Fruit fly (Drosophila melanogaster) whole organism, embryonic: ENCODE data around the gene CG11726.

Experiments
- Awh ChIP-seq: fragments of 200-800 bp; sonication (Bioruptor generic); IDR thresholded peaks from 2 replicates; pipeline ENCODE4, ENCODE4 v1.3.6; 2022; ENCODE audit warnings: missing biosample characterization, missing genetic modification characterization
- Blimp-1 ChIP-seq: fragments of 200-800 bp; sonication (Bioruptor generic); optimal IDR thresholded peaks from 3 replicates; lab custom pipeline; 2018; ENCODE audit warnings: missing biosample characterization, missing genetic modification characterization, mild to moderate bottlenecking, moderate library complexity, missing genetic modification reagents
- C15 ChIP-seq: fragments of 200-800 bp; sonication (Bioruptor generic); IDR thresholded peaks from 3 replicates; pipeline ENCODE4 v1.3.6; 2022; ENCODE audit warnings: missing biosample characterization, missing genetic modification characterization
- CG11696 ChIP-seq: fragments of 200-800 bp; sonication (Bioruptor generic); IDR thresholded peaks from 2 replicates; pipeline ENCODE4 v1.3.6; 2022; ENCODE audit warnings: missing biosample characterization, missing genetic modification characterization
- CG11723 ChIP-seq: fragments of 200-800 bp; sonication (Bioruptor generic); optimal IDR thresholded peaks from 2 replicates; lab custom pipeline; 2017; ENCODE audit warnings: missing biosample characterization, mild to moderate bottlenecking, missing genetic modification characterization
- CG12104 ChIP-seq: fragments of 200-800 bp; sonication (Bioruptor generic); optimal IDR thresholded peaks from 3 replicates; lab custom pipeline; 2016; ENCODE audit warnings: missing biosample characterization, missing genetic modification characterization
- CG14710 ChIP-seq: fragments of 200-800 bp; sonication (Bioruptor generic); optimal IDR thresholded peaks from 3 replicates; lab custom pipeline; 2019; ENCODE audit warnings: missing biosample characterization, mild to moderate bottlenecking, missing genetic modification characterization, moderate library complexity
- CG14965 ChIP-seq: fragments of 200-800 bp; sonication (Bioruptor generic); optimal IDR thresholded peaks from 2 replicates; lab custom pipeline; 2016; ENCODE audit warnings: missing biosample characterization, missing genetic modification characterization, borderline replicate concordance
- CG15696 ChIP-seq: fragments of 200-800 bp; sonication (Bioruptor generic); optimal IDR thresholded peaks from 2 replicates; lab custom pipeline; 2019; ENCODE audit warnings: missing biosample characterization, mild to moderate bottlenecking, missing genetic modification characterization, moderate library complexity
- CG16779 ChIP-seq: fragments of 200-800 bp; sonication (Bioruptor generic); IDR thresholded peaks from 2 replicates; pipeline ENCODE4 v1.3.6; 2022; ENCODE audit warnings: missing biosample characterization, missing genetic modification characterization
- CG16815 ChIP-seq: fragments of 200-800 bp; sonication (Bioruptor generic); optimal IDR thresholded peaks from 3 replicates; lab custom pipeline; 2017; ENCODE audit warnings: missing biosample characterization, mild to moderate bottlenecking, missing genetic modification characterization
- CG17612 ChIP-seq: fragments of 200-800 bp; sonication (Bioruptor generic); IDR thresholded peaks from 2 replicates; pipeline ENCODE4 v1.3.6; 2022; ENCODE audit warnings: missing biosample characterization, missing genetic modification characterization
- CG1792 ChIP-seq: fragments of 200-800 bp; sonication (Bioruptor generic); optimal IDR thresholded peaks from 2 replicates; lab custom pipeline; 2016; ENCODE audit warnings: missing biosample characterization, missing genetic modification characterization
- CG18619 ChIP-seq: fragments of 200-800 bp; sonication (Bioruptor generic); optimal IDR thresholded peaks from 3 replicates; lab custom pipeline; 2017; ENCODE audit warnings: missing biosample characterization, mild to moderate bottlenecking, missing genetic modification characterization
- CG2120 ChIP-seq: fragments of 200-800 bp; sonication (Bioruptor generic); optimal IDR thresholded peaks from 3 replicates; lab custom pipeline; 2016; ENCODE audit warnings: missing biosample characterization, missing genetic modification characterization
- CG30020 ChIP-seq: fragments of 200-800 bp; optimal IDR thresholded peaks from 2 replicates; lab custom pipeline; 2019; ENCODE audit warnings: missing biosample characterization, mild to moderate bottlenecking, missing genetic modification characterization, moderate library complexity
- CG3847 ChIP-seq: fragments of 200-800 bp; sonication (Bioruptor generic); IDR thresholded peaks from 2 replicates; pipeline ENCODE4 v1.3.6; 2022; ENCODE audit warnings: missing biosample characterization, missing genetic modification characterization
- CG6683 ChIP-seq: fragments of 200-800 bp; sonication (Bioruptor generic); optimal IDR thresholded peaks from 2 replicates; lab custom pipeline; 2017; ENCODE audit warnings: missing biosample characterization, mild to moderate bottlenecking, missing genetic modification characterization, missing genetic modification reagents
- CG6765 ChIP-seq: fragments of 200-800 bp; sonication (Bioruptor generic); optimal IDR thresholded peaks from 3 replicates; lab custom pipeline; 2017; ENCODE audit warnings: missing biosample characterization, mild to moderate bottlenecking, missing genetic modification characterization
- Dfd ChIP-seq, 2 experiments: fragments of >200 bp; optimal IDR thresholded peaks; 2 replicates each; lab custom pipeline; 2017; ENCODE audit warnings: missing biosample characterization in 2 of 2, missing genetic modification characterization in 2 of 2
- HHEX ChIP-seq: fragments of 200-800 bp; sonication (Bioruptor generic); optimal IDR thresholded peaks from 3 replicates; lab custom pipeline; 2017; ENCODE audit warnings: missing biosample characterization, mild to moderate bottlenecking, missing genetic modification characterization, missing genetic modification reagents
- Hr39 ChIP-seq: fragments of >200 bp; optimal IDR thresholded peaks from 2 replicates; lab custom pipeline; 2017
- Oaz ChIP-seq: fragments of 200-800 bp; sonication (Bioruptor generic); IDR thresholded peaks from 2 replicates; pipeline ENCODE4 v1.3.6; 2022; ENCODE audit warnings: missing biosample characterization, missing genetic modification characterization
- Ptx1 ChIP-seq: fragments of 200-800 bp; sonication (Bioruptor generic); IDR thresholded peaks from 2 replicates; pipeline ENCODE4 v1.3.6; 2022; ENCODE audit warnings: missing biosample characterization, missing genetic modification characterization
- Sox102F ChIP-seq: fragments of 200-800 bp; sonication (Bioruptor generic); optimal IDR thresholded peaks from 2 replicates; lab custom pipeline; 2018; ENCODE audit warnings: missing biosample characterization, mild to moderate bottlenecking, missing genetic modification characterization, moderate library complexity
- Taf1 ChIP-seq: fragments of 200-800 bp; sonication (Bioruptor generic); IDR thresholded peaks from 2 replicates; pipeline ENCODE4 v1.3.6; 2022; ENCODE audit warnings: missing biosample characterization, missing genetic modification characterization
- Xbp1 ChIP-seq: fragments of 200-800 bp; sonication (Bioruptor generic); optimal IDR thresholded peaks from 3 replicates; lab custom pipeline; 2016; ENCODE audit warnings: missing biosample characterization, mild to moderate bottlenecking, missing genetic modification characterization
- abd-A ChIP-seq: fragments of 200-800 bp; sonication (Bioruptor generic); optimal IDR thresholded peaks from 3 replicates; lab custom pipeline; 2019; ENCODE audit warnings: missing biosample characterization, mild to moderate bottlenecking, missing genetic modification characterization, moderate library complexity
- crc ChIP-seq: fragments of 200-800 bp; sonication (Bioruptor generic); optimal IDR thresholded peaks from 2 replicates; lab custom pipeline; 2016; ENCODE audit warnings: missing biosample characterization, missing genetic modification characterization
- croc ChIP-seq: fragments of 200-800 bp; sonication (Bioruptor generic); conservative IDR thresholded peaks from 3 replicates; pipeline ENCODE4 v1.3.6; 2022; ENCODE audit warnings: missing biosample characterization, missing genetic modification characterization
- crp ChIP-seq, 2 experiments: fragments of 200-800 bp; sonication (Bioruptor generic); optimal IDR thresholded peaks; 2 replicates in 1 of 2; 3 replicates in 1 of 2; lab custom pipeline; 2017; ENCODE audit warnings: missing biosample characterization in 2 of 2, missing genetic modification characterization in 2 of 2, mild to moderate bottlenecking in 1 of 2, moderate library complexity in 1 of 2
- da ChIP-seq: fragments of 200-800 bp; sonication (Bioruptor generic); optimal IDR thresholded peaks from 2 replicates; lab custom pipeline; 2016; ENCODE audit warnings: missing biosample characterization, missing genetic modification characterization
- danr ChIP-seq: fragments of 200-800 bp; sonication (Bioruptor generic); IDR thresholded peaks from 2 replicates; pipeline ENCODE4 v1.3.6; 2022; ENCODE audit warnings: missing biosample characterization, missing genetic modification characterization
- ftz-f1 ChIP-seq: fragments of 200-800 bp; sonication (Bioruptor generic); optimal IDR thresholded peaks from 2 replicates; lab custom pipeline; 2016; ENCODE audit warnings: missing biosample characterization, missing genetic modification characterization
- gem ChIP-seq: fragments of 200-800 bp; sonication (Bioruptor generic); optimal IDR thresholded peaks from 2 replicates; lab custom pipeline; 2019; ENCODE audit warnings: missing biosample characterization, mild to moderate bottlenecking, missing genetic modification characterization, moderate library complexity
- grn ChIP-seq: fragments of 200-800 bp; sonication (Bioruptor generic); optimal IDR thresholded peaks from 3 replicates; lab custom pipeline; 2017; ENCODE audit warnings: missing biosample characterization, missing genetic modification characterization
- h ChIP-seq: fragments of >200 bp; optimal IDR thresholded peaks from 2 replicates; lab custom pipeline; 2017
- ham ChIP-seq: fragments of 200-800 bp; sonication (Bioruptor generic); IDR thresholded peaks from 2 replicates; pipeline ENCODE4 v1.3.6; 2022; ENCODE audit warnings: missing biosample characterization, missing genetic modification characterization
- ken ChIP-seq: fragments of 200-800 bp; sonication (Bioruptor generic); IDR thresholded peaks from 3 replicates; pipeline ENCODE4 v1.3.6; 2022; ENCODE audit warnings: missing biosample characterization, missing genetic modification characterization
- lmd ChIP-seq: fragments of 200-800 bp; sonication (Bioruptor generic); IDR thresholded peaks from 2 replicates; pipeline ENCODE4 v1.3.6; 2022; ENCODE audit warnings: missing biosample characterization, missing genetic modification characterization
- mirr ChIP-seq: fragments of 200-800 bp; sonication (Bioruptor generic); optimal IDR thresholded peaks from 3 replicates; lab custom pipeline; 2018; ENCODE audit warnings: missing biosample characterization, mild to moderate bottlenecking, missing genetic modification characterization
- org-1 ChIP-seq: fragments of 200-800 bp; sonication (Bioruptor generic); optimal IDR thresholded peaks from 2 replicates; lab custom pipeline; 2017; ENCODE audit warnings: missing biosample characterization, missing genetic modification characterization
- psq ChIP-seq: fragments of 200-800 bp; sonication (Bioruptor generic); optimal IDR thresholded peaks from 2 replicates; lab custom pipeline; 2017; ENCODE audit warnings: missing biosample characterization, missing genetic modification characterization
- shn ChIP-seq: fragments of 200-800 bp; sonication (Bioruptor generic); optimal IDR thresholded peaks from 3 replicates; lab custom pipeline; 2016; ENCODE audit warnings: missing biosample characterization, missing genetic modification characterization
- sna ChIP-seq: fragments of 200-800 bp; sonication (Bioruptor generic); IDR thresholded peaks from 2 replicates; pipeline ENCODE4 v1.3.6; 2022; ENCODE audit warnings: missing biosample characterization, missing genetic modification characterization; ENCODE audit not compliant: partially characterized antibody
- so ChIP-seq: fragments of 200-800 bp; sonication (Bioruptor generic); IDR thresholded peaks from 3 replicates; pipeline ENCODE4 v1.3.6; 2022; ENCODE audit warnings: missing biosample characterization, missing genetic modification characterization
- stc ChIP-seq: fragments of 200-800 bp; sonication (Bioruptor generic); IDR thresholded peaks from 2 replicates; pipeline ENCODE4 v1.3.6; 2022; ENCODE audit warnings: missing biosample characterization, missing genetic modification characterization
- trem ChIP-seq: fragments of 200-800 bp; optimal IDR thresholded peaks from 3 replicates; lab custom pipeline; 2019; ENCODE audit warnings: missing biosample characterization, mild to moderate bottlenecking, missing genetic modification characterization, moderate library complexity
- ttk ChIP-seq: fragments of 200-800 bp; sonication (Bioruptor generic); IDR thresholded peaks from 2 replicates; pipeline ENCODE4 v2.1.2; 2022; ENCODE audit warnings: missing biosample characterization, missing genetic modification characterization

The CG11726 gene

dm6 chr3L:11353002-11353401 is 41.5 kb upstream of the CG11726 start (continued):
- TF ChIP-seq ken (GFP tag; lab: Robert Waterston, UW) (peak; percentile 70; the same call in 2 of the 3 replicates), gem (tag; lab: Kevin White, UChicago) (peak; percentile 92), CG11696 (GFP tag; lab: Robert Waterston, UW) (peak; percentile 47; the same call in 1 of the 2 replicates), sna (GFP tag; lab: Robert Waterston, UW) (no peak)

- peak; percentile 76 for TF ChIP-seq Sox102F (GFP tag; lab: Kevin White, UChicago)
- TF ChIP-seq abd-A (tag; lab: Kevin White, UChicago): no peak
- TF ChIP-seq danr (GFP tag; lab: Robert Waterston, UW): 0 out of 2 replicates have a peak, but pooled peaks have one; percentile 43
- no peak for TF ChIP-seq Hr39 (lab: Kevin White, UChicago)
- peak; percentile 76 for TF ChIP-seq CG14710 (tag; lab: Kevin White, UChicago)
- no peak for TF ChIP-seq ken (GFP tag; lab: Robert Waterston, UW)
- peak; percentile 83 for TF ChIP-seq org-1
- no peak for TF ChIP-seq croc
- no peak for TF ChIP-seq Dfd (GFP tag; optimal IDR thresholded peaks at IDR 0.05; lab: Kevin White, UChicago)
- TF ChIP-seq h (lab: Kevin White, UChicago): no peak
- TF ChIP-seq shn: peak; percentile 42
- peak; percentile 51; the same call in 1 of the 2 replicates for TF ChIP-seq CG16779 (GFP tag; lab: Robert Waterston, UW)
- peak; percentile 30 for TF ChIP-seq da (GFP tag; lab: Kevin White, UChicago)
- TF ChIP-seq grn (GFP tag; lab: Kevin White, UChicago): peak; percentile 67
- no peak for TF ChIP-seq Xbp1 (GFP tag; lab: Kevin White, UChicago)
- TF ChIP-seq CG18619 (GFP tag; lab: Kevin White, UChicago): peak; percentile 74
- TF ChIP-seq Blimp-1 (GFP tag; lab: Kevin White, UChicago): peak; percentile 71
- TF ChIP-seq CG12104: peak; percentile 56
- peak; percentile 84 for TF ChIP-seq mirr
- TF ChIP-seq Oaz: no peak
- TF ChIP-seq ttk (GFP tag; lab: Robert Waterston, UW): peak; percentile 9; the same call in 1 of the 2 replicates
- TF ChIP-seq Awh (GFP tag; lab: Robert Waterston, UW): peak; percentile 77
- TF ChIP-seq crp (GFP tag; optimal IDR thresholded peaks at IDR 0.05; lab: Kevin White, UChicago): peak in 1 of 2 experiments; percentile 15
- TF ChIP-seq Ptx1 (GFP tag; lab: Robert Waterston, UW): peak; percentile 41; the same call in 1 of the 2 replicates
- peak; percentile 86 for TF ChIP-seq HHEX
- TF ChIP-seq CG6683 (GFP tag; lab: Kevin White, UChicago): peak; percentile 63
- peak; percentile 80 for TF ChIP-seq CG1792 (GFP tag; lab: Kevin White, UChicago)
- TF ChIP-seq trem (tag; lab: Kevin White, UChicago): peak; percentile 39
- peak; percentile 42; the same call in 1 of the 2 replicates for TF ChIP-seq ham (GFP tag; lab: Robert Waterston, UW)
- no peak for TF ChIP-seq CG30020 (tag; lab: Kevin White, UChicago)
- no peak for TF ChIP-seq Taf1 (GFP tag; lab: Robert Waterston, UW)
- peak; percentile 71 for TF ChIP-seq CG11723 (GFP tag; lab: Kevin White, UChicago)
- peak; percentile 23; the same call in 1 of the 2 replicates for TF ChIP-seq CG3847
- peak; percentile 29 for TF ChIP-seq CG14965 (GFP tag; lab: Kevin White, UChicago)
- peak; percentile 58; the same call in 1 of the 2 replicates for TF ChIP-seq stc (GFP tag; lab: Robert Waterston, UW)
- TF ChIP-seq CG15696: peak; percentile 95
- peak; percentile 32 for TF ChIP-seq ftz-f1 (GFP tag; lab: Kevin White, UChicago)
- peak; percentile 38 for TF ChIP-seq CG16815 (GFP tag; lab: Kevin White, UChicago)
- peak; percentile 77 for TF ChIP-seq so (GFP tag; lab: Robert Waterston, UW)
- TF ChIP-seq CG6765 (GFP tag; lab: Kevin White, UChicago): peak; percentile 82
- peak; percentile 45 for TF ChIP-seq psq (GFP tag; lab: Kevin White, UChicago)
- TF ChIP-seq C15 (GFP tag; lab: Robert Waterston, UW): 0 out of 3 replicates have a peak, but pooled peaks have one; percentile 24
- no peak for TF ChIP-seq CG17612 (GFP tag; lab: Robert Waterston, UW)
- peak; percentile 43 for TF ChIP-seq CG2120 (GFP tag; lab: Kevin White, UChicago)
- no peak for TF ChIP-seq lmd (GFP tag; lab: Robert Waterston, UW)
- TF ChIP-seq crc (GFP tag; lab: Kevin White, UChicago): peak; percentile 29
Measured at dm6 chr3L:11354298-11354757, 40.2 kb upstream of the CG11726 start.
